Worm (Caenorhabditis elegans) whole organism, late embryonic: ENCODE measurements around the gene R10D12.1.

Source experiments
- K02D7.2 ChIP-seq: sonication (generic microtip); optimal IDR thresholded peaks from 2 replicates; lab custom pipeline; 2017; ENCODE audit warnings: mild to moderate bottlenecking, missing genetic modification characterization, missing compliant biosample characterization
- K09A11.1 ChIP-seq: sonication (generic microtip); optimal IDR thresholded peaks from 2 replicates; lab custom pipeline; 2017; ENCODE audit warnings: antibody characterized with exemption, mild to moderate bottlenecking, missing genetic modification characterization, missing compliant biosample characterization; ENCODE audit not compliant: insufficient read depth
- ahr-1 ChIP-seq: sonication (generic microtip); optimal IDR thresholded peaks from 2 replicates; lab custom pipeline; 2016; ENCODE audit warnings: missing genetic modification characterization, missing compliant biosample characterization
- ama-1 ChIP-seq: fragments of 150-350 bp; optimal IDR thresholded peaks from 2 replicates; lab custom pipeline; 2014
- ceh-18 ChIP-seq: sonication (generic microtip); optimal IDR thresholded peaks from 2 replicates; lab custom pipeline; 2016; ENCODE audit warnings: missing genetic modification characterization, missing compliant biosample characterization
- ceh-22 ChIP-seq: sonication (generic microtip); optimal IDR thresholded peaks from 2 replicates; lab custom pipeline; 2017; ENCODE audit warnings: missing biosample characterization, missing genetic modification characterization
- ceh-24 ChIP-seq: sonication (generic microtip); optimal IDR thresholded peaks from 2 replicates; lab custom pipeline; 2016; ENCODE audit warnings: mild to moderate bottlenecking, missing genetic modification characterization, missing compliant biosample characterization
- ceh-30 ChIP-seq: fragments of 150-350 bp; optimal IDR thresholded peaks from 2 replicates; lab custom pipeline; 2014; ENCODE audit warnings: missing biosample characterization, missing genetic modification characterization
- ceh-34 ChIP-seq: sonication (generic microtip); optimal IDR thresholded peaks from 2 replicates; lab custom pipeline; 2016; ENCODE audit warnings: mild to moderate bottlenecking, missing genetic modification characterization, missing compliant biosample characterization
- ceh-45 ChIP-seq: fragments of 200-800 bp; sonication (Bioruptor generic); IDR thresholded peaks from 2 replicates; pipeline ENCODE4 v1.3.6; 2022; ENCODE audit warnings: missing genetic modification reagents, missing genetic modification characterization, missing compliant biosample characterization
- ceh-48 ChIP-seq: sonication (generic microtip); optimal IDR thresholded peaks from 2 replicates; lab custom pipeline; 2016; ENCODE audit warnings: missing genetic modification characterization, inconsistent platforms, missing compliant biosample characterization
- ceh-6 ChIP-seq: fragments of 200-800 bp; sonication (Bioruptor generic); optimal IDR thresholded peaks from 2 replicates; lab custom pipeline; 2018; ENCODE audit warnings: mild to moderate bottlenecking, missing genetic modification characterization, missing compliant biosample characterization
- dmd-4 ChIP-seq: sonication (generic microtip); optimal IDR thresholded peaks from 2 replicates; lab custom pipeline; 2016; ENCODE audit warnings: borderline replicate concordance, missing genetic modification characterization, missing compliant biosample characterization
- dve-1 ChIP-seq: sonication (generic microtip); optimal IDR thresholded peaks from 2 replicates; lab custom pipeline; 2017; ENCODE audit warnings: antibody characterized with exemption, mild to moderate bottlenecking, missing genetic modification characterization, missing compliant biosample characterization
- elt-2 ChIP-seq: sonication (generic microtip); optimal IDR thresholded peaks from 2 replicates; lab custom pipeline; 2016; ENCODE audit warnings: missing genetic modification reagents, missing genetic modification characterization, missing compliant biosample characterization
- elt-4 ChIP-seq: sonication (generic microtip); optimal IDR thresholded peaks from 2 replicates; lab custom pipeline; 2016; ENCODE audit warnings: missing genetic modification characterization, missing compliant biosample characterization
- ets-4 ChIP-seq: sonication (generic microtip); optimal IDR thresholded peaks from 2 replicates; lab custom pipeline; 2016; ENCODE audit warnings: missing genetic modification characterization, missing compliant biosample characterization
- eyg-1 ChIP-seq: sonication (generic microtip); optimal IDR thresholded peaks from 2 replicates; lab custom pipeline; 2016; ENCODE audit warnings: missing genotype, missing genetic modification characterization, missing compliant biosample characterization
- fax-1 ChIP-seq: sonication (generic microtip); optimal IDR thresholded peaks from 2 replicates; lab custom pipeline; 2016; ENCODE audit warnings: missing genotype, missing genetic modification characterization, missing compliant biosample characterization
- fkh-10 ChIP-seq: fragments of 150-350 bp; optimal IDR thresholded peaks from 2 replicates; lab custom pipeline; 2014; ENCODE audit warnings: missing biosample characterization, missing genetic modification reagents, missing genetic modification characterization
- fkh-6 ChIP-seq: sonication (generic microtip); optimal IDR thresholded peaks from 2 replicates; lab custom pipeline; 2016; ENCODE audit warnings: missing genetic modification characterization, missing compliant biosample characterization
- hlh-6 ChIP-seq: sonication (generic microtip); optimal IDR thresholded peaks from 2 replicates; lab custom pipeline; 2016; ENCODE audit warnings: missing genotype, missing genetic modification characterization, missing compliant biosample characterization
- hlh-8 ChIP-seq: sonication (generic microtip); optimal IDR thresholded peaks from 2 replicates; lab custom pipeline; 2016; ENCODE audit warnings: missing genotype, missing genetic modification characterization, missing compliant biosample characterization
- lin-11 ChIP-seq: fragments of 200-800 bp; sonication (Bioruptor generic); optimal IDR thresholded peaks from 2 replicates; lab custom pipeline; 2018; ENCODE audit warnings: mild to moderate bottlenecking, missing genetic modification characterization, missing compliant biosample characterization
- nfya-1 ChIP-seq: sonication (generic microtip); optimal IDR thresholded peaks from 2 replicates; lab custom pipeline; 2017; ENCODE audit warnings: missing genetic modification characterization, mild to moderate bottlenecking, missing compliant biosample characterization, antibody characterized with exemption, moderate library complexity
- nhr-11 ChIP-seq: fragments of 150-350 bp; optimal IDR thresholded peaks from 2 replicates; lab custom pipeline; 2014; ENCODE audit warnings: missing biosample characterization, missing genetic modification characterization
- nhr-232 ChIP-seq: sonication (generic microtip); optimal IDR thresholded peaks from 2 replicates; lab custom pipeline; 2016; ENCODE audit warnings: missing genetic modification characterization, missing compliant biosample characterization
- npax-4 ChIP-seq: sonication (generic microtip); optimal IDR thresholded peaks from 2 replicates; lab custom pipeline; 2016; ENCODE audit warnings: missing genetic modification characterization, missing compliant biosample characterization
- pat-9 ChIP-seq: fragments of 200-800 bp; sonication (Bioruptor generic); optimal IDR thresholded peaks from 2 replicates; lab custom pipeline; 2018; ENCODE audit warnings: mild to moderate bottlenecking, missing genetic modification characterization, moderate library complexity, missing compliant biosample characterization
- pha-2 ChIP-seq: sonication (generic microtip); optimal IDR thresholded peaks from 2 replicates; lab custom pipeline; 2017; ENCODE audit warnings: mild to moderate bottlenecking, missing genetic modification characterization, missing compliant biosample characterization
- pha-4 ChIP-seq: fragments of 150-350 bp; optimal IDR thresholded peaks from 2 replicates; lab custom pipeline; 2018; ENCODE audit warnings: missing biosample characterization, missing genetic modification reagents, missing genetic modification characterization
- pqm-1 ChIP-seq: sonication (generic microtip); optimal IDR thresholded peaks from 2 replicates; lab custom pipeline; 2016; ENCODE audit warnings: missing genetic modification characterization, missing compliant biosample characterization
- pros-1 ChIP-seq: fragments of 150-350 bp; optimal IDR thresholded peaks from 2 replicates; lab custom pipeline; 2014; ENCODE audit warnings: missing biosample characterization, missing genetic modification reagents, missing genetic modification characterization
- ref-2 ChIP-seq: sonication (generic microtip); optimal IDR thresholded peaks from 2 replicates; lab custom pipeline; 2016; ENCODE audit warnings: missing genetic modification characterization, missing compliant biosample characterization
- rnt-1 ChIP-seq: sonication (generic microtip); optimal IDR thresholded peaks from 2 replicates; lab custom pipeline; 2016; ENCODE audit warnings: missing genetic modification characterization, missing compliant biosample characterization
- sox-4 ChIP-seq: sonication (generic microtip); optimal IDR thresholded peaks from 2 replicates; lab custom pipeline; 2017; ENCODE audit warnings: mild to moderate bottlenecking, missing genetic modification characterization, inconsistent platforms, missing compliant biosample characterization
- syd-9 ChIP-seq: sonication (generic microtip); optimal IDR thresholded peaks from 2 replicates; lab custom pipeline; 2016; ENCODE audit warnings: mild to moderate bottlenecking, missing genetic modification characterization, moderate library complexity, missing compliant biosample characterization
- tbx-7 ChIP-seq: sonication (generic microtip); optimal IDR thresholded peaks from 2 replicates; lab custom pipeline; 2016; ENCODE audit warnings: missing genotype, missing genetic modification characterization, missing compliant biosample characterization
- ttx-3 ChIP-seq: sonication (generic microtip); optimal IDR thresholded peaks from 2 replicates; lab custom pipeline; 2016; ENCODE audit warnings: missing genetic modification reagents, missing genetic modification characterization, missing compliant biosample characterization
- unc-42 ChIP-seq: sonication (generic microtip); optimal IDR thresholded peaks from 2 replicates; lab custom pipeline; 2016; ENCODE audit warnings: missing genotype, missing genetic modification characterization, missing compliant biosample characterization
- zip-5 ChIP-seq: sonication (generic microtip); optimal IDR thresholded peaks from 2 replicates; lab custom pipeline; 2016; ENCODE audit warnings: missing genetic modification characterization, missing compliant biosample characterization
- ztf-16 ChIP-seq: sonication (generic microtip); optimal IDR thresholded peaks from 2 replicates; lab custom pipeline; 2017; ENCODE audit warnings: missing genetic modification characterization, missing compliant biosample characterization

R10D12.1 gene

DNA sequence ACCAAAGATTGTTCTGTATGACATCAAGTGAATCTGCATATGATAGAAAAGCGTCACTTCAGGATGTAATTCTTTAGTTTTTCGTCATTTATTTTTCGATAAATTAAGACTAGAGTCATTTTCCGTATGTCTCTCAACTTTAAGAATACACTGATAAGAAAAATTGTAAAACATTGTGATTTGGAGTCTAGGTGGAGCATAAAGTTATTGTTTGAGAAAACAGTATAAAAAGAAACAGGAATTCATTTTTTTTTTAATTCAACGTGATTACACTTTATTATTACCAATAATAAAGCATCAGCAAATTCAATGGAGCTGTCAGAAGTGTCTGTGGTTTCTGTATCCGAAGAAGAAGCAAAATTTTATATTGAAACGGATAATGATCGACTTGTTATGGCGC, 14.6 kb upstream of the R10D12.1 start, which contains the start of gene R10D12.6:
Gene R10D12.6 (plus strand): TSS at position 301 of the 400 bp plus-strand sequence.
- TF ChIP-seq lin-11 (tag; lab: Kevin White, UChicago) (no peak), elt-2 (tag; lab: Kevin White, UChicago) (no peak), ceh-34 (tag; lab: Kevin White, UChicago) (no peak), ttx-3 (tag; lab: Kevin White, UChicago) (no peak), tbx-7 (no peak), hlh-6 (tag; lab: Kevin White, UChicago) (no peak), zip-5 (tag; lab: Kevin White, UChicago) (no peak), ceh-24 (tag; lab: Kevin White, UChicago) (no peak), pha-2 (tag; lab: Kevin White, UChicago) (no peak), ama-1 (lab: Kevin White, UChicago) (no peak), eyg-1 (no peak), elt-4 (no peak), ceh-45 (no peak), K09A11.1 (no peak), pat-9 (no peak), ahr-1 (tag; lab: Kevin White, UChicago) (no peak), ref-2 (no peak), K02D7.2 (tag; lab: Kevin White, UChicago) (no peak), ceh-22 (tag; lab: Kevin White, UChicago) (no peak), dve-1 (no peak)
- TF ChIP-seq, all 69 proteins: peak for 0

DNA sequence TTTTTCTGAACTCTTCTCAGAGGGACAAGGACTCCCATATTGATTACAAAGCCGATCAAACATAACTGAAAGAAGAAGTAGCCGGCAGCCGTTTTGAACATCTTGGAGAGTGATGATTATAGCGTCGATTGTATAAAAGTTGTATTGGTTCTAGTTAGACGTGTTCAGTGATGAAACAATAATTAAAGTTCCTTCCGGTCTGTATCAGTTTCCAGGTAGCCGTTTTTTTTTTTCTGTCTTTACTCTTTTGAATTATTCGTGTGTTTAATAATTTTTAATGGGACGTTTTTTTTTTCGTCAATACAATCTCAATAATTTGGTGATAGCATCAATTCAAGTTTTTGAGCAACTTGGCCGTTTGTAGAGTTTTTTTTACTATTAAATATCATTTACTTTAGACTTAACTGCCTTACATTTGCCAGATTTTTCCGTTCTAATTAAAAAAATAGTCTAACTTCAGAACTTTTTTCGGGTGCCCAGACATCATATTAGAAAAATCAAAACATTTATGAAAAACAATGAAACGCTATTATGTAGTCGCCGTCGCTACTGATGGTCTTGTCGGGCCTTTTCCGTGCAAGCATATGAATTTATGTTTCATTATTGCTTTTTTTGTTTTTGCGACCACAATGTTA, 12.1 kb upstream of the R10D12.1 start, which contains the start of the genes srx-10 and clec-226:
Gene srx-10 (minus strand): TSS at position 101 of the 635 bp plus-strand sequence.
Gene clec-226 (plus strand): TSS at position 585 of the 635 bp plus-strand sequence.
- no peak for TF ChIP-seq ceh-30
- TF ChIP-seq fkh-6 (tag; lab: Kevin White, UChicago), result no peak
- no peak for TF ChIP-seq pqm-1
- no peak for TF ChIP-seq ceh-18 (tag; lab: Kevin White, UChicago)
- TF ChIP-seq hlh-6 (tag; lab: Kevin White, UChicago), result no peak
- TF ChIP-seq elt-2 (tag; lab: Kevin White, UChicago), result no peak
- no peak for TF ChIP-seq ztf-16 (tag; lab: Kevin White, UChicago)
- no peak for TF ChIP-seq hlh-8 (tag; lab: Kevin White, UChicago)
- no peak for TF ChIP-seq ama-1 (lab: Kevin White, UChicago)
- no peak for TF ChIP-seq fax-1 (tag; lab: Kevin White, UChicago)
- no peak for TF ChIP-seq fkh-10 (GFP tag; lab: Kevin White, UChicago)
- no peak for TF ChIP-seq ets-4 (tag; lab: Kevin White, UChicago)
- no peak for TF ChIP-seq nhr-232 (tag; lab: Kevin White, UChicago)
- no peak for TF ChIP-seq pha-2 (tag; lab: Kevin White, UChicago)
- TF ChIP-seq, all 69 proteins: peak for 0

DNA sequence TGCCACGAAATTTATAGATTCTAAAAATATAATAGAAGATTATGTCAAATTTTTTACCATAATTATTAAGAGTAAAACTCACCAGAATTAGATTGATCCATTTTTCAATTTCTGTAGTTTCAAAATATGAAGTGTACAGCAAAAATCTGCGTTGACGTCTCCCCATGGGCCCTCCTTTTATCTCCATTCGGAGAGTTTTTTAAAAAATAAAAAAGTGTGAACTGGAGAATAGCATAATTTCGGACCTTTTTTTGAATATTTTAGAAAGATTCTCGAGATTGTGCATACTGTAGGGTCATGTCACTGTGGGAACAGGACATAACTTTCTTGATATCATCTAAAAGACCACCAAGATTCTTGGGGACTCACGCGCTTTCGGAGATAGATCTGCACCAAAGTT, 7.6 kb upstream of the R10D12.1 start, which contains the start of gene dpr-1:
Gene dpr-1 (minus strand): TSS at position 101 of the 400 bp plus-strand sequence.
- TF ChIP-seq ets-4 (tag; lab: Kevin White, UChicago), result no peak
- TF ChIP-seq ceh-48 (tag; lab: Kevin White, UChicago), result no peak
- no peak for TF ChIP-seq K02D7.2 (tag; lab: Kevin White, UChicago)
- TF ChIP-seq ama-1 (lab: Kevin White, UChicago), result no peak
- TF ChIP-seq fkh-6 (tag; lab: Kevin White, UChicago), result no peak
- TF ChIP-seq hlh-6 (tag; lab: Kevin White, UChicago), result no peak
- no peak for TF ChIP-seq pha-4 (tag; lab: Kevin White, UChicago)
- no peak for TF ChIP-seq sox-4 (tag; lab: Kevin White, UChicago)
- TF ChIP-seq nfya-1 (tag; lab: Kevin White, UChicago), result no peak

DNA sequence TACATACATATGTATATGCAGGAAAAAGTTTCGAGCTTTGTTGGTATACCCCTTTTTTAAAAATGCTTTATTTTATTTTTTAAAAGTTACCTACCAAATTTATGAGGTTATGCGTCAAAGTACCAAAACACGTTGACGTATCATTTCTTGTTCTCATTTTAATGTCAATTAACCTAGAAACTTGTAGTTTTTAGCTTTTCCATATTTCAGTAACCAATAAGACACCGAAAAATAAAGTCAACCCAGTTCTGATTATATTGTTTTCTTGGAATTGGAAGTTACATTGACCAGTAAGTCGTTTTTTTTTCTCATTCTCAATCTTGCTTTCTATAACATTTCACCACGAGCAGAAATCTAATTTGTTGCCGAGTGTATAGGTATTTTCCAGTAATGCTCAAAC, 2.4 kb upstream of the R10D12.1 start, which contains the start of gene srw-145:
Gene srw-145 (plus strand): TSS at position 301 of the 400 bp plus-strand sequence.
- TF ChIP-seq unc-42 (tag; lab: Kevin White, UChicago) (no peak), ttx-3 (tag; lab: Kevin White, UChicago) (no peak), pqm-1 (no peak), fkh-10 (GFP tag; lab: Kevin White, UChicago) (no peak), nfya-1 (tag; lab: Kevin White, UChicago) (no peak), rnt-1 (tag; lab: Kevin White, UChicago) (no peak), ceh-45 (no peak), npax-4 (no peak), ztf-16 (tag; lab: Kevin White, UChicago) (no peak), ceh-30 (no peak), syd-9 (tag; lab: Kevin White, UChicago) (no peak), dmd-4 (no peak), ceh-24 (tag; lab: Kevin White, UChicago) (no peak), ref-2 (no peak), ceh-34 (tag; lab: Kevin White, UChicago) (no peak), nhr-11 (tag; lab: Kevin White, UChicago) (no peak), ceh-6 (no peak), pros-1 (no peak)
